Worm (Caenorhabditis elegans) whole organism, L4 larva: ENCODE measurements around the gene C28A5.6.

Source experiments
- Y48G9A.11 ChIP-seq: fragments of 200-800 bp; sonication (Bioruptor generic); IDR thresholded peaks from 2 replicates; pipeline ENCODE4 v1.3.6; 2022; ENCODE audit warnings: missing genetic modification reagents, missing genetic modification characterization, missing compliant biosample characterization
- ceh-82 ChIP-seq: sonication (generic microtip); optimal IDR thresholded peaks from 2 replicates; lab custom pipeline; 2017; ENCODE audit warnings: missing biosample characterization, missing genetic modification characterization
- fos-1 ChIP-seq: fragments of 150-350 bp; optimal IDR thresholded peaks from 2 replicates; lab custom pipeline; 2014; ENCODE audit warnings: missing biosample characterization, missing genetic modification characterization
- gei-8 ChIP-seq: fragments of 200-800 bp; sonication (Bioruptor generic); optimal IDR thresholded peaks from 2 replicates; lab custom pipeline; 2018; ENCODE audit warnings: mild to moderate bottlenecking, missing genetic modification characterization, missing compliant biosample characterization
- lin-13 ChIP-seq: fragments of 150-350 bp; optimal IDR thresholded peaks from 2 replicates; lab custom pipeline; 2014; ENCODE audit warnings: missing biosample characterization, missing genetic modification reagents, missing genetic modification characterization
- lin-38 ChIP-seq: fragments of 200-800 bp; sonication (Bioruptor generic); IDR thresholded peaks from 2 replicates; pipeline ENCODE4 v1.3.6; 2022; ENCODE audit warnings: missing genetic modification reagents, missing genetic modification characterization, missing compliant biosample characterization
- nhr-237 ChIP-seq: sonication (generic microtip); optimal IDR thresholded peaks from 2 replicates; lab custom pipeline; 2017; ENCODE audit warnings: missing biosample characterization, missing genetic modification characterization
- nhr-28 ChIP-seq: fragments of 150-350 bp; optimal IDR thresholded peaks from 2 replicates; lab custom pipeline; 2014; ENCODE audit warnings: missing biosample characterization, missing genetic modification characterization
- skn-1 ChIP-seq: fragments of 150-350 bp; optimal IDR thresholded peaks from 2 replicates; lab custom pipeline; 2014; ENCODE audit warnings: missing biosample characterization, missing genetic modification characterization
- zag-1 ChIP-seq: fragments of 150-350 bp; optimal IDR thresholded peaks from 2 replicates; lab custom pipeline; 2014; ENCODE audit warnings: missing biosample characterization, missing genetic modification characterization

DNA sequence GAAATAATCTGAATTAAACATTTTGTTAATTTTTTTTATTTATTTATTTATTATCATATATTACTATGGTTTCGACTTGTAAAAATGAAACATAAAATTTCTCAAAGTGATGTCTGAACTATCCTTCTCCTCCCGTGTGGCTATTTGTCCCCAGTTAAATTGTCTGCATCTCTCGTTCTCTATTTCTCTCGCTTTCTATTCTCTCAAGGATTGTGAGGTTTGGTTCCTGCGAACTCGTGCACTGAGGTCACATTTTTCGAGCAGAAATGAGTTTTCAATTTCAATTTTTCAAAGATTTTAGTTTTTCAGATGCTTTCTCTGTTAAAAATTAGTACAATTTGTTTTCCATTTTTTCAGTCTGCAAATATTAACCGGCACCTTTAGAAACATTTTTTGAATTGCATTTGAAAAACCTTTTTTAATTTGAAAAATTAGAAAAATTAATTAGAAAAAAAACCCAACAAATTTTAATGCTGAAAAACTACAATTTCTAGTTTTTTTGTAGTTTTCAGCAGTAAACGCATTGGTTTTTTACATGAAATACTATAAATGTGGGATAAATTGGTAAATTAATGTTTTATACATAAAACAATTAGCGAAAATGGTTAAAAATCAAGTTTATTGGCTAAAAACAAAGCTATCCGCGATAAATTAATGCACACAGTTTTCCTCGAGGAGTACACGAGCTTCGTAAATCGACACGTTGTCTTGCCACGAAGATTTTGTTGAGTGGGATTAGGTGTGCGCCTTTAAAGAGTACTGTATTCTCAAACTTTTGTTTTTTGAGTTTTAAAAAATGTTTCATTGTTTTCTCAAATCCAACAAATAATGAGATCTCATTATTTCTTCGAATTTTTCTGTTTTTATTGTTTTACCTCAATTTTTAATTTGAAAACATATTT lies 16.9 kb downstream of the C28A5.6 start:
- TF ChIP-seq fos-1 (tag; lab: Kevin White, UChicago), result no peak
- TF ChIP-seq lin-13 (GFP tag; lab: Kevin White, UChicago), result no peak
- no peak for TF ChIP-seq Y48G9A.11 (GFP tag; lab: Robert Waterston, UW)
- no peak for TF ChIP-seq ceh-82 (tag; lab: Kevin White, UChicago)
- peak; percentile 46 for TF ChIP-seq nhr-28 (tag; lab: Kevin White, UChicago)
- no peak for TF ChIP-seq nhr-237 (tag; lab: Kevin White, UChicago)
- TF ChIP-seq lin-38 (GFP tag; lab: Robert Waterston, UW), result 0 out of 2 replicates have a peak, but pooled peaks have one; percentile 9
- no peak for TF ChIP-seq skn-1 (tag; lab: Kevin White, UChicago)
- TF ChIP-seq zag-1 (tag; lab: Kevin White, UChicago), result no peak
- no peak for TF ChIP-seq gei-8 (GFP tag; lab: Kevin White, UChicago)
